Fruit fly (Drosophila melanogaster): ENCODE data around the gene CG13280.

The CG13280 gene

DNA sequence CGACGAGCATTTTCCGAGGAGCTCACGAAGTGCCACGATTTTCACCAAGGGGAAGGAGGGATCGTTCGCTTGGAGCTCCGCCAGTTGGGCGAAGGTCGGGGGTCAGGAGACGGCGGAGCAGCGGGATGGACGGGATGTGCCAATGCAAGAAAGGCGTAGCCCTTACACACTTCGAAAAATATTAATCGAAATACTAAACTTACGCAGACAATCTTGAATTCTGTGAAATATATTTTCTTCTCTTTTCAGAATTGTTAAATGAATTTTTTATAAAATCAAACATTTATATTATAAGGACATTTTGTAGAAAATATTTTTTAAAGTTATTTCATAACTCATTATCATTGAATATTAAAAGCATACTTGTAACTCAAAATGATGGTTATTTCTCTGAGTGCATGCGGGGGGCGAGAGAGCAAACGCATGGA lies 48.0 kb upstream of the CG13280 start (continued):
- peak; percentile 29; the same call in 1 of the 2 replicates for TF ChIP-seq CG14667 (GFP tag; IDR thresholded peaks at IDR 0.05)
- TF ChIP-seq CG12071 (GFP tag; optimal IDR thresholded peaks at IDR 0.05) = no peak
- TF ChIP-seq usp (GFP tag; optimal IDR thresholded peaks at IDR 0.05) = no peak
- no peak for TF ChIP-seq CG6654 (GFP tag; optimal IDR thresholded peaks at IDR 0.05)
- TF ChIP-seq Rx (GFP tag; IDR thresholded peaks at IDR 0.05) = no peak
- no peak for TF ChIP-seq HLH4C (GFP tag; IDR thresholded peaks at IDR 0.05; ENCODE audit: partially characterized antibody)
- TF ChIP-seq NC2α (GFP tag; optimal IDR thresholded peaks at IDR 0.05) = no peak
- no peak for TF ChIP-seq bowl (GFP tag; IDR thresholded peaks at IDR 0.05)
- TF ChIP-seq E2f2 (GFP tag; IDR thresholded peaks at IDR 0.05) = peak; percentile 29; the same call in 1 of the 2 replicates
- TF ChIP-seq CG4424 (GFP tag; optimal IDR thresholded peaks at IDR 0.05) = peak; percentile 17
- TF ChIP-seq seq (GFP tag; IDR thresholded peaks at IDR 0.05) = no peak; the same call in 1 of the 2 replicates
- TF ChIP-seq Fer2 (tag; optimal IDR thresholded peaks at IDR 0.05) = no peak
- no peak for TF ChIP-seq CG3995 (GFP tag; optimal IDR thresholded peaks at IDR 0.05)
- no peak for TF ChIP-seq Scr (GFP tag; IDR thresholded peaks at IDR 0.05; ENCODE audit: partially characterized antibody)
- no peak for TF ChIP-seq CG17568 (GFP tag; optimal IDR thresholded peaks at IDR 0.05)
- no peak for TF ChIP-seq E2f1 (GFP tag; IDR thresholded peaks at IDR 0.05)
- TF ChIP-seq pfk (GFP tag; optimal IDR thresholded peaks at IDR 0.05) = no peak
- no peak for TF ChIP-seq Camta (GFP tag; optimal IDR thresholded peaks at IDR 0.05)
- no peak for TF ChIP-seq CG7786 (GFP tag; optimal IDR thresholded peaks at IDR 0.05)
- no peak for TF ChIP-seq NK7.1 (GFP tag; optimal IDR thresholded peaks at IDR 0.05)
- no peak for TF ChIP-seq Hand (GFP tag; optimal IDR thresholded peaks at IDR 0.05)
- TF ChIP-seq Ptx1 (GFP tag; IDR thresholded peaks at IDR 0.05) = peak; percentile 72
- TF ChIP-seq CrebB (tag; optimal IDR thresholded peaks at IDR 0.05) = no peak
- peak; percentile 40 for TF ChIP-seq CG6689 (GFP tag; IDR thresholded peaks at IDR 0.05)
- peak; percentile 12 for TF ChIP-seq NfI (GFP tag; optimal IDR thresholded peaks at IDR 0.05)
- TF ChIP-seq CG14710 (tag; optimal IDR thresholded peaks at IDR 0.05) = no peak
- no peak for TF ChIP-seq CG7745 (tag; optimal IDR thresholded peaks at IDR 0.05)
- no peak for TF ChIP-seq luna (GFP tag; optimal IDR thresholded peaks at IDR 0.05)
- TF ChIP-seq gsb (GFP tag; IDR thresholded peaks at IDR 0.05) = no peak
- peak; percentile 74 for TF ChIP-seq CG7556 (GFP tag; optimal IDR thresholded peaks at IDR 0.05)
- no peak for TF ChIP-seq CG1024 (GFP tag; IDR thresholded peaks at IDR 0.05)
- TF ChIP-seq chinmo (GFP tag; IDR thresholded peaks at IDR 0.05; ENCODE audit: partially characterized antibody) = no peak
- TF ChIP-seq CG2678 (tag; optimal IDR thresholded peaks at IDR 0.05) = no peak
- TF ChIP-seq grau (tag; optimal IDR thresholded peaks at IDR 0.05) = peak; percentile 67
- peak; percentile 24 for TF ChIP-seq HHEX (GFP tag; optimal IDR thresholded peaks at IDR 0.05)
- TF ChIP-seq Nf-YC (tag; optimal IDR thresholded peaks at IDR 0.05) = peak; percentile 60
- no peak for TF ChIP-seq Max (GFP tag; optimal IDR thresholded peaks at IDR 0.05)
- TF ChIP-seq C15 (GFP tag; IDR thresholded peaks at IDR 0.05) = no peak
- no peak for TF ChIP-seq ftz-f1 (GFP tag; optimal IDR thresholded peaks at IDR 0.05)
- no peak for TF ChIP-seq CG10147 (GFP tag; optimal IDR thresholded peaks at IDR 0.05)
- no peak for TF ChIP-seq Neu2 (GFP tag; optimal IDR thresholded peaks at IDR 0.05; ENCODE audit: borderline replicate concordance)
- no peak for TF ChIP-seq CG7928 (GFP tag; optimal IDR thresholded peaks at IDR 0.05)
- no peak for TF ChIP-seq bigmax (GFP tag; optimal IDR thresholded peaks at IDR 0.05)
- no peak for TF ChIP-seq CkIIα-i1 (GFP tag; IDR thresholded peaks at IDR 0.05)
- 0 out of 3 replicates have a peak, but pooled peaks have one; percentile 40 for TF ChIP-seq jigr1 (GFP tag; IDR thresholded peaks at IDR 0.05)
- no peak for TF ChIP-seq CG4730 (GFP tag; IDR thresholded peaks at IDR 0.05)
- TF ChIP-seq CG13894 (tag; optimal IDR thresholded peaks at IDR 0.05) = no peak
- TF ChIP-seq Xbp1 (GFP tag; optimal IDR thresholded peaks at IDR 0.05) = peak; percentile 43
- no peak for TF ChIP-seq CG8290 (GFP tag; optimal IDR thresholded peaks at IDR 0.05)
- no peak for TF ChIP-seq CG8290 (tag; optimal IDR thresholded peaks at IDR 0.05)
- TF ChIP-seq Med (GFP tag) = peak; percentile 66
- no peak for TF ChIP-seq NFAT (GFP tag; IDR thresholded peaks at IDR 0.05)

Data from whole organism, embryonic.